Worm (Caenorhabditis elegans): ENCODE measurements around the gene lys-6.

Gene lys-6

ce11 chrIV:11627847-11628246 is at the start of gene lys-6:
TSS of gene lys-6 (minus strand) at chrIV:11627947.
- no peak for TF ChIP-seq flt-1 (GFP tag; IDR thresholded peaks at IDR 0.05)
- TF ChIP-seq tab-1 (GFP tag; IDR thresholded peaks at IDR 0.05) = no peak
- TF ChIP-seq med-1 (GFP tag; optimal IDR thresholded peaks at IDR 0.05; ENCODE audit: insufficient read depth) = no peak
- no peak for TF ChIP-seq klf-2 (GFP tag; conservative IDR thresholded peaks at IDR 0.05)
- TF ChIP-seq ztf-23 (GFP tag; IDR thresholded peaks at IDR 0.05) = no peak
- TF ChIP-seq ref-1 (GFP tag; conservative IDR thresholded peaks at IDR 0.05) = no peak
- no peak for TF ChIP-seq cog-1 (tag; optimal IDR thresholded peaks at IDR 0.05)
- no peak for TF ChIP-seq T22C8.4 (GFP tag; IDR thresholded peaks at IDR 0.05)
- TF ChIP-seq ztf-29 (GFP tag; IDR thresholded peaks at IDR 0.05) = no peak

ce11 chrIV:11676054-11676453 is 48.3 kb upstream of the lys-6 start, which contains the start of gene inx-9:
TSS of gene inx-9 (plus strand) at chrIV:11676354.
- TF ChIP-seq T22C8.4 (GFP tag; IDR thresholded peaks at IDR 0.05) (no peak), flt-1 (GFP tag; IDR thresholded peaks at IDR 0.05) (no peak), ztf-29 (GFP tag; IDR thresholded peaks at IDR 0.05) (no peak), ref-1 (GFP tag; conservative IDR thresholded peaks at IDR 0.05) (no peak), klf-2 (GFP tag; conservative IDR thresholded peaks at IDR 0.05) (no peak), ztf-23 (GFP tag; IDR thresholded peaks at IDR 0.05) (no peak), med-1 (GFP tag; optimal IDR thresholded peaks at IDR 0.05; ENCODE audit: insufficient read depth) (no peak), tab-1 (GFP tag; IDR thresholded peaks at IDR 0.05) (no peak), cog-1 (tag; optimal IDR thresholded peaks at IDR 0.05) (no peak)

ce11 chrIV:11673543-11673942 is 45.8 kb upstream of the lys-6 start, which contains the start of gene inx-8:
TSS of gene inx-8 (plus strand) at chrIV:11673843.
- TF ChIP-seq ztf-29 (GFP tag; IDR thresholded peaks at IDR 0.05) (no peak), ztf-23 (GFP tag; IDR thresholded peaks at IDR 0.05) (no peak), ref-1 (GFP tag; conservative IDR thresholded peaks at IDR 0.05) (no peak), tab-1 (GFP tag; IDR thresholded peaks at IDR 0.05) (no peak), T22C8.4 (GFP tag; IDR thresholded peaks at IDR 0.05) (no peak), flt-1 (GFP tag; IDR thresholded peaks at IDR 0.05) (no peak), klf-2 (GFP tag; conservative IDR thresholded peaks at IDR 0.05) (no peak), cog-1 (tag; optimal IDR thresholded peaks at IDR 0.05) (no peak), med-1 (GFP tag; optimal IDR thresholded peaks at IDR 0.05; ENCODE audit: insufficient read depth) (no peak)

ce11 chrIV:11668001-11668400 is 40.3 kb upstream of the lys-6 start, which contains the start of gene atg-4.2:
TSS of gene atg-4.2 (plus strand) at chrIV:11668024.
- TF ChIP-seq T22C8.4 (GFP tag; IDR thresholded peaks at IDR 0.05) (no peak), klf-2 (GFP tag; conservative IDR thresholded peaks at IDR 0.05) (no peak)

- no peak for TF ChIP-seq ref-1 (GFP tag; conservative IDR thresholded peaks at IDR 0.05)
- TF ChIP-seq ztf-23 (GFP tag; IDR thresholded peaks at IDR 0.05) = no peak
- no peak for TF ChIP-seq T22C8.4 (GFP tag; IDR thresholded peaks at IDR 0.05)
- TF ChIP-seq klf-2 (GFP tag; conservative IDR thresholded peaks at IDR 0.05) = no peak
- TF ChIP-seq ztf-29 (GFP tag; IDR thresholded peaks at IDR 0.05) = no peak
Observed at ce11 chrIV:11665010-11665409, 37.3 kb upstream of the lys-6 start, which contains the start of gene ZK809.9. TSS of gene ZK809.9 (plus strand) at chrIV:11665310.

ce11 chrIV:11659794-11660312 is 32.1 kb upstream of the lys-6 start, which contains the start of gene ZK792.1:
TSS of gene ZK792.1 (plus strand) at chrIV:11659844.
- TF ChIP-seq med-1 (GFP tag; optimal IDR thresholded peaks at IDR 0.05; ENCODE audit: insufficient read depth) = no peak
- TF ChIP-seq tab-1 (GFP tag; IDR thresholded peaks at IDR 0.05) = no peak
- TF ChIP-seq T22C8.4 (GFP tag; IDR thresholded peaks at IDR 0.05) = no peak
- TF ChIP-seq cog-1 (tag; optimal IDR thresholded peaks at IDR 0.05) = no peak
- TF ChIP-seq ztf-23 (GFP tag; IDR thresholded peaks at IDR 0.05) = no peak
- TF ChIP-seq ref-1 (GFP tag; conservative IDR thresholded peaks at IDR 0.05) = no peak
- TF ChIP-seq ztf-29 (GFP tag; IDR thresholded peaks at IDR 0.05) = no peak
- no peak for TF ChIP-seq klf-2 (GFP tag; conservative IDR thresholded peaks at IDR 0.05)
- no peak for TF ChIP-seq flt-1 (GFP tag; IDR thresholded peaks at IDR 0.05)

ce11 chrIV:11656144-11656780 is 28.5 kb upstream of the lys-6 start, which contains the start of gene ZK809.5:
TSS of gene ZK809.5 (plus strand) at chrIV:11656730.
- TF ChIP-seq tab-1 (GFP tag; IDR thresholded peaks at IDR 0.05) (no peak), cog-1 (tag; optimal IDR thresholded peaks at IDR 0.05) (no peak), T22C8.4 (GFP tag; IDR thresholded peaks at IDR 0.05) (no peak), ref-1 (GFP tag; conservative IDR thresholded peaks at IDR 0.05) (no peak), klf-2 (GFP tag; conservative IDR thresholded peaks at IDR 0.05) (no peak), med-1 (GFP tag; optimal IDR thresholded peaks at IDR 0.05; ENCODE audit: insufficient read depth) (no peak), ztf-23 (GFP tag; IDR thresholded peaks at IDR 0.05) (no peak), flt-1 (GFP tag; IDR thresholded peaks at IDR 0.05) (no peak), ztf-29 (GFP tag; IDR thresholded peaks at IDR 0.05) (no peak)

- no peak for TF ChIP-seq ztf-29 (GFP tag; IDR thresholded peaks at IDR 0.05)
- no peak for TF ChIP-seq T22C8.4 (GFP tag; IDR thresholded peaks at IDR 0.05)
- no peak for TF ChIP-seq med-1 (GFP tag; optimal IDR thresholded peaks at IDR 0.05; ENCODE audit: insufficient read depth)
- TF ChIP-seq ref-1 (GFP tag; conservative IDR thresholded peaks at IDR 0.05) = no peak
- no peak for TF ChIP-seq tab-1 (GFP tag; IDR thresholded peaks at IDR 0.05)
- TF ChIP-seq cog-1 (tag; optimal IDR thresholded peaks at IDR 0.05) = no peak
- TF ChIP-seq klf-2 (GFP tag; conservative IDR thresholded peaks at IDR 0.05) = no peak
- no peak for TF ChIP-seq flt-1 (GFP tag; IDR thresholded peaks at IDR 0.05)
- no peak for TF ChIP-seq ztf-23 (GFP tag; IDR thresholded peaks at IDR 0.05)
Observed at ce11 chrIV:11655370-11655769, 27.6 kb upstream of the lys-6 start, which contains the start of gene ent-1. TSS of gene ent-1 (minus strand) at chrIV:11655470.

ce11 chrIV:11651965-11652453 is 24.3 kb upstream of the lys-6 start, which contains the start of the genes acl-3 and ndub-6:
TSS of gene acl-3 (minus strand) at chrIV:11652023.
TSS of gene ndub-6 (plus strand) at chrIV:11652403.
- no peak for TF ChIP-seq med-1 (GFP tag; optimal IDR thresholded peaks at IDR 0.05; ENCODE audit: insufficient read depth)
- peak; percentile 59; the same call in 1 of the 2 replicates for TF ChIP-seq ztf-29 (GFP tag; IDR thresholded peaks at IDR 0.05)
- TF ChIP-seq cog-1 (tag; optimal IDR thresholded peaks at IDR 0.05) = no peak
- no peak for TF ChIP-seq klf-2 (GFP tag; conservative IDR thresholded peaks at IDR 0.05)
- no peak for TF ChIP-seq ref-1 (GFP tag; conservative IDR thresholded peaks at IDR 0.05)
- no peak for TF ChIP-seq ztf-23 (GFP tag; IDR thresholded peaks at IDR 0.05)
- no peak for TF ChIP-seq T22C8.4 (GFP tag; IDR thresholded peaks at IDR 0.05)

Data from whole organism, midembryonic.